Worm (Caenorhabditis elegans): Measurements from ENCODE around the gene srh-63.

ce11 chrIV:14557642-14558041 lies 34.0 kb downstream of the srh-63 start:
- TF ChIP-seq him-1 (tag; optimal IDR thresholded peaks at IDR 0.05): no peak
- no peak for TF ChIP-seq W03F9.2 (tag; optimal IDR thresholded peaks at IDR 0.05)
